Worm (Caenorhabditis elegans) whole organism, midembryonic: Measurements from ENCODE around the gene cpna-3.

Source experiments
- T22C8.4 ChIP-seq: fragments of 200-800 bp; sonication (Bioruptor generic); IDR thresholded peaks from 2 replicates; pipeline ENCODE4 v1.3.6; 2022; ENCODE audit warnings: missing genetic modification characterization, missing compliant biosample characterization
- cog-1 ChIP-seq: sonication (generic microtip); optimal IDR thresholded peaks from 2 replicates; lab custom pipeline; 2016; ENCODE audit warnings: missing genetic modification characterization, missing compliant biosample characterization
- flt-1 ChIP-seq: fragments of 200-800 bp; sonication (Bioruptor generic); IDR thresholded peaks from 2 replicates; pipeline ENCODE4 v1.3.6; 2022; ENCODE audit warnings: missing genetic modification characterization, missing compliant biosample characterization
- klf-2 ChIP-seq: fragments of 200-800 bp; sonication (Bioruptor generic); conservative IDR thresholded peaks from 2 replicates; pipeline ENCODE4 v1.3.6; 2022; ENCODE audit warnings: missing genetic modification reagents, missing genetic modification characterization, missing compliant biosample characterization
- med-1 ChIP-seq: sonication (generic microtip); optimal IDR thresholded peaks from 2 replicates; lab custom pipeline; 2017; ENCODE audit warnings: missing genetic modification characterization, mild to moderate bottlenecking, missing compliant biosample characterization, antibody characterized with exemption, missing genetic modification reagents; ENCODE audit not compliant: insufficient read depth
- tab-1 ChIP-seq: fragments of 200-800 bp; sonication (Bioruptor generic); IDR thresholded peaks from 2 replicates; pipeline ENCODE4 v1.3.6; 2022; ENCODE audit warnings: missing genetic modification characterization, missing compliant biosample characterization
- ztf-23 ChIP-seq: fragments of 200-800 bp; sonication (Bioruptor generic); IDR thresholded peaks from 2 replicates; pipeline ENCODE4 v1.3.6; 2022; ENCODE audit warnings: missing genetic modification reagents, missing genetic modification characterization, missing compliant biosample characterization
- ztf-29 ChIP-seq: fragments of 200-800 bp; sonication (Bioruptor generic); IDR thresholded peaks from 2 replicates; pipeline ENCODE4 v1.3.6; 2022; ENCODE audit warnings: missing genetic modification reagents, missing genetic modification characterization, missing compliant biosample characterization

DNA sequence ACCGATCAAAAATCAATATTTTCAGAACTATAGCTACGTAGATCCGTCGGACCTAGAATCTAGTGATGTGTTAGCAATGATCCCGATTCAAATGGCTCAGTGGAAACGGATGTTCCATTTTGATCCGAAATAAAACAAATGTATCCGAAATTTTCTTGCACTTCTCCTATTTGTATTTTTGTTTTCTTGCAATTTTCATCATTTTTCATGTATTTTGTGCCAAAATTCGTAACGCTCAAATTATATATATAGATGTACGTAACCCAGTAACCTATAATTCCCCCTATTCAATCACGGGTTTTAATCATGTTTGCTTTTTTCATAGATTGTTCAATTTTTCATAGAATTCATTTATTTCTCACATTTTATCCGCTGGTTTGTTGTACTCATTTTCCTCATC is 2.3 kb downstream of the cpna-3 start, which contains the start of gene gldi-10:
- no peak for TF ChIP-seq tab-1
- no peak for TF ChIP-seq flt-1 (GFP tag; lab: Robert Waterston, UW)
- no peak for TF ChIP-seq T22C8.4 (GFP tag; lab: Robert Waterston, UW)
- TF ChIP-seq ztf-23 (GFP tag; lab: Robert Waterston, UW), result no peak
- TF ChIP-seq ztf-29, result no peak
- no peak for TF ChIP-seq cog-1 (tag; lab: Kevin White, UChicago)
- TF ChIP-seq med-1 (GFP tag; lab: Kevin White, UChicago), result no peak
- no peak for TF ChIP-seq klf-2
